Worm (Caenorhabditis elegans): Measurements from ENCODE around the gene C34C12.2.

C34C12.2 gene

ce11 chrIII:3475014-3475413, 21.4 kb downstream of the C34C12.2 start:
- TF ChIP-seq lsy-12 (tag; optimal IDR thresholded peaks at IDR 0.05), result no peak
- TF ChIP-seq elt-2 (tag; optimal IDR thresholded peaks at IDR 0.05), result peak; percentile 38
- TF ChIP-seq pqm-1 (tag; optimal IDR thresholded peaks at IDR 0.05), result peak; percentile 68

ce11 chrIII:3475497-3475896, 21.9 kb downstream of the C34C12.2 start, which contains the start of gene C34C12.9:
Gene C34C12.9 (minus strand): TSS chrIII:3475512.
- TF ChIP-seq nhr-77 (tag; optimal IDR thresholded peaks at IDR 0.05) (no peak), elt-2 (tag; optimal IDR thresholded peaks at IDR 0.05) (peak; percentile 48)

- TF ChIP-seq mml-1 (tag; optimal IDR thresholded peaks at IDR 0.05) (no peak), snpc-4 (tag; optimal IDR thresholded peaks at IDR 0.05) (no peak), nhr-76 (tag; optimal IDR thresholded peaks at IDR 0.05) (no peak), nfya-1 (tag; optimal IDR thresholded peaks at IDR 0.05; ENCODE audit: insufficient read depth) (peak; percentile 44), aly-2 (tag; optimal IDR thresholded peaks at IDR 0.05) (no peak)
Measured at ce11 chrIII:3476245-3476644, 22.7 kb downstream of the C34C12.2 start.

ce11 chrIII:3477375-3477774, 23.8 kb downstream of the C34C12.2 start:
- no peak for TF ChIP-seq nhr-67 (tag; optimal IDR thresholded peaks at IDR 0.05)
- no peak for TF ChIP-seq ceh-82 (tag; optimal IDR thresholded peaks at IDR 0.05)
- TF ChIP-seq nhr-43 (tag; optimal IDR thresholded peaks at IDR 0.05; ENCODE audit: poor library complexity, severe bottlenecking), result no peak
- TF ChIP-seq egl-27 (tag; optimal IDR thresholded peaks at IDR 0.05), result no peak
- no peak for TF ChIP-seq lsy-12 (tag; optimal IDR thresholded peaks at IDR 0.05)
- TF ChIP-seq ztf-4 (tag; optimal IDR thresholded peaks at IDR 0.05), result no peak

ce11 chrIII:3478795-3479398, 25.3 kb downstream of the C34C12.2 start:
- TF ChIP-seq nfya-1 (tag; optimal IDR thresholded peaks at IDR 0.05; ENCODE audit: insufficient read depth), result peak; percentile 80
- no peak for TF ChIP-seq zag-1 (tag; optimal IDR thresholded peaks at IDR 0.05)
- no peak for TF ChIP-seq lin-15B (tag; optimal IDR thresholded peaks at IDR 0.05)
- TF ChIP-seq nhr-237 (tag; optimal IDR thresholded peaks at IDR 0.05), result no peak
- no peak for TF ChIP-seq nhr-43 (tag; optimal IDR thresholded peaks at IDR 0.05; ENCODE audit: poor library complexity, severe bottlenecking)
- peak; percentile 86 for TF ChIP-seq elt-1 (tag; optimal IDR thresholded peaks at IDR 0.05)

ce11 chrIII:3480236-3480635, 26.6 kb downstream of the C34C12.2 start:
- peak; percentile 71 for TF ChIP-seq nhr-25 (tag; optimal IDR thresholded peaks at IDR 0.05)
- no peak for TF ChIP-seq skn-1 (tag; optimal IDR thresholded peaks at IDR 0.05)
- peak; percentile 34 for TF ChIP-seq nhr-23 (tag; optimal IDR thresholded peaks at IDR 0.05)

- TF ChIP-seq nhr-23 (tag; optimal IDR thresholded peaks at IDR 0.05) (peak; percentile 51), nhr-28 (tag; optimal IDR thresholded peaks at IDR 0.05) (no peak), fkh-2 (tag; optimal IDR thresholded peaks at IDR 0.05) (no peak)
Measured at ce11 chrIII:3480950-3481349, 27.4 kb downstream of the C34C12.2 start.

ce11 chrIII:3482291-3482690, 28.7 kb downstream of the C34C12.2 start, which contains the start of gene C34C12.6:
Gene C34C12.6 (plus strand): TSS chrIII:3482591.
- no peak for TF ChIP-seq pha-4 (tag; optimal IDR thresholded peaks at IDR 0.05)
- no peak for TF ChIP-seq ZK546.5 (tag; optimal IDR thresholded peaks at IDR 0.05)
- TF ChIP-seq egl-27 (tag; optimal IDR thresholded peaks at IDR 0.05), result no peak
- TF ChIP-seq ceh-28 (tag; optimal IDR thresholded peaks at IDR 0.05), result no peak
- no peak for TF ChIP-seq lin-15B (tag; optimal IDR thresholded peaks at IDR 0.05)
- TF ChIP-seq nfya-1 (tag; optimal IDR thresholded peaks at IDR 0.05; ENCODE audit: insufficient read depth), result no peak
- TF ChIP-seq elt-3 (tag; optimal IDR thresholded peaks at IDR 0.05), result no peak
- TF ChIP-seq egl-5 (tag; optimal IDR thresholded peaks at IDR 0.05), result no peak
- TF ChIP-seq fkh-2 (tag; optimal IDR thresholded peaks at IDR 0.05), result no peak
- no peak for TF ChIP-seq nhr-12 (tag; optimal IDR thresholded peaks at IDR 0.05)
- no peak for TF ChIP-seq nhr-11 (tag; optimal IDR thresholded peaks at IDR 0.05)
- no peak for TF ChIP-seq nhr-25 (tag; optimal IDR thresholded peaks at IDR 0.05)
- TF ChIP-seq mdl-1 (tag; optimal IDR thresholded peaks at IDR 0.05), result no peak
- no peak for TF ChIP-seq ztf-11 (tag; optimal IDR thresholded peaks at IDR 0.05)
- no peak for TF ChIP-seq ceh-16 (tag; optimal IDR thresholded peaks at IDR 0.05)
- TF ChIP-seq R02D3.7 (tag; optimal IDR thresholded peaks at IDR 0.05), result no peak
- TF ChIP-seq eor-1 (tag; optimal IDR thresholded peaks at IDR 0.05), result no peak
- no peak for TF ChIP-seq unc-62 (GFP tag; optimal IDR thresholded peaks at IDR 0.05)
- no peak for TF ChIP-seq aly-2 (tag; optimal IDR thresholded peaks at IDR 0.05)

All from whole organism, L3 larva.